Worm (Caenorhabditis elegans) whole organism, L1 larva: ENCODE data around the gene rnst-2.
A peak's percentile ranks its signal among the peaks of the same experiment; 100 is the strongest.

ENCODE experiments used
- C16A3.4 ChIP-seq: fragments of 150-350 bp; optimal IDR thresholded peaks from 2 replicates; lab custom pipeline; 2014; ENCODE audit warnings: missing biosample characterization, missing genetic modification characterization
- F16B12.6 ChIP-seq: fragments of 150-350 bp; optimal IDR thresholded peaks from 2 replicates; lab custom pipeline; 2014; ENCODE audit warnings: missing biosample characterization, missing genetic modification characterization
- aha-1 ChIP-seq: fragments of 150-350 bp; optimal IDR thresholded peaks from 2 replicates; lab custom pipeline; 2014; ENCODE audit warnings: missing biosample characterization, missing genetic modification characterization
- ama-1 ChIP-seq: fragments of 150-350 bp; optimal IDR thresholded peaks from 2 replicates; lab custom pipeline; 2014
- blmp-1 ChIP-seq: fragments of 150-350 bp; optimal IDR thresholded peaks from 2 replicates; lab custom pipeline; 2014; ENCODE audit warnings: missing biosample characterization, missing genetic modification characterization
- ceh-63 ChIP-seq: fragments of 200-800 bp; sonication (Bioruptor generic); optimal IDR thresholded peaks from 2 replicates; lab custom pipeline; 2018; ENCODE audit warnings: mild to moderate bottlenecking, missing genetic modification characterization, missing compliant biosample characterization
- ceh-82 ChIP-seq, 3 experiments: fragments of 150-350 bp in 1 of 3; sonication (generic microtip) in 2 of 3; optimal IDR thresholded peaks; 2 replicates each; lab custom pipeline; 2014 to 2017; ENCODE audit warnings: missing biosample characterization in 3 of 3, missing genetic modification characterization in 3 of 3
- ceh-90 ChIP-seq: sonication (generic microtip); optimal IDR thresholded peaks from 2 replicates; lab custom pipeline; 2016; ENCODE audit warnings: missing genetic modification characterization, missing compliant biosample characterization
- ces-1 ChIP-seq: fragments of 150-350 bp; optimal IDR thresholded peaks from 2 replicates; lab custom pipeline; 2014; ENCODE audit warnings: missing biosample characterization, missing genetic modification reagents, missing genetic modification characterization
- dpl-1 ChIP-seq, 3 experiments: fragments of 150-350 bp in 2 of 3; sonication (generic microtip) in 1 of 3; optimal IDR thresholded peaks; 2 replicates each; lab custom pipeline; 2014 to 2017; ENCODE audit warnings: missing biosample characterization in 3 of 3, missing genetic modification characterization in 3 of 3, missing genetic modification reagents in 3 of 3
- efl-1 ChIP-seq, 4 experiments: fragments of 150-350 bp; optimal IDR thresholded peaks in 3 of 4; peaks in 1 of 4; 1 replicate in 1 of 4; 2 replicates in 3 of 4; lab custom pipeline; 2014; ENCODE audit warnings: missing biosample characterization in 2 of 4, missing genetic modification characterization in 2 of 4, missing genetic modification reagents in 2 of 4
- egl-27 ChIP-seq, 2 experiments: fragments of 150-350 bp in 1 of 2; sonication (generic microtip); optimal IDR thresholded peaks; 3 replicates each; lab custom pipeline; 2017 to 2018; ENCODE audit warnings: missing biosample characterization in 2 of 2, missing genetic modification characterization in 2 of 2, missing genetic modification reagents in 2 of 2
- elt-2 ChIP-seq: sonication (generic microtip); optimal IDR thresholded peaks from 2 replicates; lab custom pipeline; 2016; ENCODE audit warnings: missing genetic modification characterization, mild to moderate bottlenecking, inconsistent platforms, missing compliant biosample characterization, missing genetic modification reagents
- elt-3 ChIP-seq, 6 experiments: fragments of 150-350 bp in 1 of 6; sonication (generic microtip); optimal IDR thresholded peaks; 2 replicates each; lab custom pipeline; 2017 to 2018; ENCODE audit warnings: missing biosample characterization in 6 of 6, missing genetic modification characterization in 6 of 6, inconsistent platforms in 1 of 6
- fos-1 ChIP-seq: fragments of 150-350 bp; optimal IDR thresholded peaks from 2 replicates; lab custom pipeline; 2014; ENCODE audit warnings: missing biosample characterization, missing genetic modification characterization
- hlh-17 ChIP-seq: fragments of 200-800 bp; sonication (Bioruptor generic); optimal IDR thresholded peaks from 2 replicates; lab custom pipeline; 2018; ENCODE audit warnings: missing genetic modification characterization, mild to moderate bottlenecking, missing compliant biosample characterization, moderate library complexity, borderline replicate concordance
- hlh-4 ChIP-seq: sonication (generic microtip); optimal IDR thresholded peaks from 2 replicates; lab custom pipeline; 2016; ENCODE audit warnings: mild to moderate bottlenecking, missing genetic modification characterization, missing compliant biosample characterization
- jun-1 ChIP-seq: fragments of 150-350 bp; optimal IDR thresholded peaks from 2 replicates; lab custom pipeline; 2014; ENCODE audit warnings: missing biosample characterization, missing genetic modification reagents, missing genetic modification characterization
- lin-15B ChIP-seq: fragments of 150-350 bp; sonication (generic microtip); optimal IDR thresholded peaks from 3 replicates; lab custom pipeline; 2014; ENCODE audit warnings: missing biosample characterization, missing genetic modification characterization
- lin-35 ChIP-seq, 2 experiments: fragments of 150-350 bp; optimal IDR thresholded peaks; 2 replicates each; lab custom pipeline; 2014; ENCODE audit warnings: missing biosample characterization in 2 of 2, missing genetic modification characterization in 2 of 2, missing genetic modification reagents in 2 of 2
- lin-39 ChIP-seq: fragments of 150-350 bp; optimal IDR thresholded peaks from 2 replicates; lab custom pipeline; 2014; ENCODE audit warnings: missing biosample characterization, missing genetic modification reagents, missing genetic modification characterization
- lir-3 ChIP-seq: sonication (generic microtip); optimal IDR thresholded peaks from 2 replicates; lab custom pipeline; 2016; ENCODE audit warnings: mild to moderate bottlenecking, missing genetic modification characterization, moderate library complexity, missing compliant biosample characterization; ENCODE audit not compliant: poor library complexity
- lsy-2 ChIP-seq, 2 experiments: fragments of 150-350 bp; optimal IDR thresholded peaks; 2 replicates each; lab custom pipeline; 2014; ENCODE audit warnings: missing biosample characterization in 2 of 2, missing genetic modification characterization in 2 of 2
- mab-9 ChIP-seq: fragments of 200-800 bp; sonication (Bioruptor generic); IDR thresholded peaks from 2 replicates; pipeline ENCODE4 v1.3.6; 2022; ENCODE audit warnings: missing genetic modification reagents, missing genetic modification characterization, missing compliant biosample characterization
- nhr-12 ChIP-seq: sonication (generic microtip); optimal IDR thresholded peaks from 2 replicates; lab custom pipeline; 2017; ENCODE audit warnings: missing biosample characterization, missing genetic modification characterization
- nhr-20 ChIP-seq: sonication (generic microtip); optimal IDR thresholded peaks from 2 replicates; lab custom pipeline; 2016; ENCODE audit warnings: mild to moderate bottlenecking, missing genetic modification characterization, missing compliant biosample characterization
- nhr-237 ChIP-seq: fragments of 150-350 bp; optimal IDR thresholded peaks from 2 replicates; lab custom pipeline; 2014; ENCODE audit warnings: missing biosample characterization, missing genetic modification characterization
- nhr-71 ChIP-seq: sonication (generic microtip); optimal IDR thresholded peaks from 2 replicates; lab custom pipeline; 2016; ENCODE audit warnings: mild to moderate bottlenecking, missing genetic modification characterization, moderate library complexity, missing compliant biosample characterization
- nhr-76 ChIP-seq: sonication (generic microtip); optimal IDR thresholded peaks from 2 replicates; lab custom pipeline; 2017; ENCODE audit warnings: missing biosample characterization, missing genetic modification characterization
- nhr-90 ChIP-seq: sonication (generic microtip); optimal IDR thresholded peaks from 2 replicates; lab custom pipeline; 2016; ENCODE audit warnings: mild to moderate bottlenecking, missing genetic modification characterization, missing compliant biosample characterization; ENCODE audit not compliant: poor library complexity
- pax-3 ChIP-seq: fragments of 200-800 bp; sonication (Bioruptor generic); optimal IDR thresholded peaks from 2 replicates; lab custom pipeline; 2018; ENCODE audit warnings: mild to moderate bottlenecking, missing genetic modification characterization, moderate library complexity, missing compliant biosample characterization
- pqm-1 ChIP-seq: sonication (generic microtip); optimal IDR thresholded peaks from 3 replicates; lab custom pipeline; 2017; ENCODE audit warnings: missing biosample characterization, missing genetic modification characterization
- rnt-1 ChIP-seq: sonication (generic microtip); optimal IDR thresholded peaks from 2 replicates; lab custom pipeline; 2016; ENCODE audit warnings: mild to moderate bottlenecking, missing genetic modification characterization, moderate library complexity, missing compliant biosample characterization
- skn-1 ChIP-seq: fragments of 150-350 bp; optimal IDR thresholded peaks from 2 replicates; lab custom pipeline; 2014; ENCODE audit warnings: missing biosample characterization, missing genetic modification characterization
- sox-4 ChIP-seq: sonication (generic microtip); optimal IDR thresholded peaks from 2 replicates; lab custom pipeline; 2016; ENCODE audit warnings: missing genetic modification characterization, missing compliant biosample characterization
- tbx-2 ChIP-seq: sonication (generic microtip); optimal IDR thresholded peaks from 2 replicates; lab custom pipeline; 2016; ENCODE audit warnings: missing genetic modification characterization, missing compliant biosample characterization
- tlp-1 ChIP-seq: fragments of 150-350 bp; optimal IDR thresholded peaks from 2 replicates; lab custom pipeline; 2014; ENCODE audit warnings: missing biosample characterization, missing genetic modification characterization
- unc-62 ChIP-seq: fragments of 150-350 bp; optimal IDR thresholded peaks from 2 replicates; lab custom pipeline; 2014; ENCODE audit warnings: missing biosample characterization, missing genetic modification reagents, missing genetic modification characterization
- unc-86 ChIP-seq: sonication (generic microtip); optimal IDR thresholded peaks from 2 replicates; lab custom pipeline; 2016; ENCODE audit warnings: missing genetic modification characterization, missing compliant biosample characterization
- xbp-1 ChIP-seq: sonication (generic microtip); optimal IDR thresholded peaks from 2 replicates; lab custom pipeline; 2016; ENCODE audit warnings: missing genetic modification characterization, missing compliant biosample characterization
- zag-1 ChIP-seq: fragments of 150-350 bp; optimal IDR thresholded peaks from 2 replicates; lab custom pipeline; 2014; ENCODE audit warnings: missing biosample characterization, missing genetic modification characterization
- zip-4 ChIP-seq: fragments of 200-800 bp; sonication (Bioruptor generic); optimal IDR thresholded peaks from 2 replicates; lab custom pipeline; 2018; ENCODE audit warnings: mild to moderate bottlenecking, missing genetic modification characterization, moderate library complexity, missing compliant biosample characterization
- ztf-11 ChIP-seq, 2 experiments: sonication (generic microtip); optimal IDR thresholded peaks; 2 replicates each; lab custom pipeline; 2016 to 2017; ENCODE audit warnings: missing genetic modification characterization in 2 of 2, missing biosample characterization in 1 of 2, missing compliant biosample characterization in 1 of 2
- ztf-4 ChIP-seq: fragments of 150-350 bp; optimal IDR thresholded peaks from 2 replicates; lab custom pipeline; 2014; ENCODE audit warnings: missing biosample characterization, missing genetic modification characterization

The rnst-2 gene

DNA sequence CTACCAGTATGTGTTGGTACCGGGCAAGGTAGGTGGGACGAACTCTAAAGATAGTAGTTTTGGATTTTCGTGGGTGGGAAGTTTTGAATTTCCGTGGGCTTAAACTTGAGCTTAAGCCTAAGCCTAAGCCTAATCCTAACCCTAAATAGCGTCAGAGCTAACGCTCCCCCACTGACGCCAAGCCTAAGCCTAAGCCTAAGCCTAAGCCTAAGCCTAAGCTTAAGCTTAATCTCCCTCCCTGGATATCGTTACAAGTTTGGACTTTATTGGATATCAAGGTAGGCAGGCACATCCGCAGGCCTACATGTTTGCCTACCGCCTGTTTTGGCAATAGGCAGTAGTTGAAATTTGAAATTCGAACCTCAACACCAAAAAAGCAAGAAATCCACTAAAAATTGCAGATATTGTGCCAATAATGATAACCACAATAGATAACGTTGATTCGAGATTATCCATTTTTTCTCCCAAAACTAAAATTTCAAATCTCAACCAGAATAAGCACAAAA lies 8.8 kb upstream of the rnst-2 start, which contains the start of gene K10C9.4:
Gene K10C9.4, minus strand, starts transcription at position 456 of the 506 bp plus-strand sequence.
- TF ChIP-seq dpl-1 (GFP tag; optimal IDR thresholded peaks at IDR 0.05; lab: Kevin White, UChicago) (no peak), hlh-4 (tag; lab: Kevin White, UChicago) (no peak), nhr-12 (no peak)

DNA sequence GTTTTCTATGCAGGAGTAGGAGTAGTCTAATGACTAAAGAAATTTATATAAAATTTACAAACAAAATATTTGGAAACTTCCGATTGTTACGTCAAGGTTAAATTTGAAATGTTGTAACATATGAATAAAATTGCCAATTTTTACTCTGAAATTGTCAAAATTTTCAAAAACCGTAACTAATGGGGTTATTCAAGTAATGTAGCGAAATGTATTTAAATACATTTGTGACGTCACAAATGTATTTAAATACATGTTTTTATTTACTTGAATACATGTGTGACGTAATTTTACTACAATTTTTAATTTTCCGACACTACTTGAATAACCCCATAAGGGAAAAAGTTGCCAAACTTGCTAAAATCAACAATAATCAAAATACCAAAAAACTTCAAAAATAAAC lies 8.0 kb upstream of the rnst-2 start:
- no peak for TF ChIP-seq lin-35 (GFP tag; optimal IDR thresholded peaks at IDR 0.05; lab: Kevin White, UChicago)
- TF ChIP-seq xbp-1 (tag; lab: Kevin White, UChicago), result no peak
- TF ChIP-seq ztf-11 (tag; optimal IDR thresholded peaks at IDR 0.05; lab: Kevin White, UChicago), result no peak
- no peak for TF ChIP-seq jun-1
- no peak for TF ChIP-seq lin-15B
- no peak for TF ChIP-seq zag-1 (tag; lab: Kevin White, UChicago)
- TF ChIP-seq fos-1 (tag; lab: Kevin White, UChicago), result no peak
- TF ChIP-seq aha-1 (tag; lab: Kevin White, UChicago), result no peak
- TF ChIP-seq unc-86, result no peak
- TF ChIP-seq tlp-1 (tag; lab: Kevin White, UChicago), result no peak
- no peak for TF ChIP-seq pax-3 (tag; lab: Kevin White, UChicago)
- no peak for TF ChIP-seq ztf-4
- TF ChIP-seq ceh-63, result no peak
- TF ChIP-seq dpl-1 (GFP tag; optimal IDR thresholded peaks at IDR 0.05; lab: Kevin White, UChicago), result no peak
- no peak for TF ChIP-seq unc-62 (GFP tag; lab: Kevin White, UChicago)
- TF ChIP-seq F16B12.6, result no peak
- TF ChIP-seq zip-4 (GFP tag; lab: Kevin White, UChicago), result no peak
- no peak for TF ChIP-seq mab-9 (GFP tag; lab: Robert Waterston, UW)
- no peak for TF ChIP-seq hlh-17 (GFP tag; lab: Kevin White, UChicago)

DNA sequence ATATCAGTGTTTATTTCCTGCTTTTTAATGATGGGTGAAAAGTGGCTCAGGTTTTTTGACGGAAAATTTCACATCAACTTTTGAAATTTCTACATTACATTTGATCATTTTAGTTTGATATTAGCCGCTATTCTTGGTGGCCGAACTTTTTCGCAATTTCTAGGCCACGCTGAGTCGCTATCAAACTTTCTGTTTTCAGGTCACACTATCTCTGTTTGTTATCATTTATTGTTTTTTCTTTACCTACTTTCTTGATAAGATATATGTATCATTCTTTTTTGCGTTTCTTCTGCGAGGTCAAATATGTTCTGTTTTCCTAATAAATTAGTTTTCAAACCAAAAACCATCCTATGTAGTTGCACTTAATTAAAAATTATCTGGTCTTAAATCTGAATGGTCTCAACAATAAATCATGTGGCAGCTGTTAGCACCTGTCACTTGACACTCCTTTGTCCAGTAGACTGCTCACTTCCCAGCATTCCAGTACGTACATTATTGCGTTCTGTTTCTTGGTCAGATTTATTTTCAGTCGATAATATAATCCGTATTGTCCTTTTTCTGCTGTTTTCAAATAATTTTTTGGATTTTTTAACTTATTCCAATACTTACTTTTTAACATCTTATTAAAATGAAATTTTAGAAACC lies 1.1 kb upstream of the rnst-2 start:
- TF ChIP-seq aha-1 (tag; lab: Kevin White, UChicago) (no peak), elt-2 (tag; lab: Kevin White, UChicago) (peak; percentile 90), pqm-1 (peak; percentile 52), ama-1 (lab: Kevin White, UChicago) (no peak), dpl-1 (GFP tag; optimal IDR thresholded peaks at IDR 0.05; lab: Kevin White, UChicago) (peak in 1 of 3 experiments; percentile 30), nhr-90 (tag; lab: Kevin White, UChicago) (peak; percentile 49), blmp-1 (tag; lab: Kevin White, UChicago) (peak; percentile 79), ceh-82 (tag; optimal IDR thresholded peaks at IDR 0.05; lab: Kevin White, UChicago) (no peak), lsy-2 (tag; optimal IDR thresholded peaks at IDR 0.05; lab: Kevin White, UChicago) (peak in 1 of 2 experiments; percentile 33), hlh-17 (GFP tag; lab: Kevin White, UChicago) (no peak), tlp-1 (tag; lab: Kevin White, UChicago) (no peak), C16A3.4 (tag; lab: Kevin White, UChicago) (peak; percentile 32), ceh-90 (tag; lab: Kevin White, UChicago) (peak; percentile 70), lin-35 (GFP tag; optimal IDR thresholded peaks at IDR 0.05; lab: Kevin White, UChicago) (peak in 1 of 2 experiments; percentile 38), tbx-2 (tag; lab: Kevin White, UChicago) (peak; percentile 18), nhr-76 (tag; lab: Kevin White, UChicago) (no peak), lin-39 (tag; lab: Kevin White, UChicago) (peak; percentile 37), pax-3 (tag; lab: Kevin White, UChicago) (no peak), nhr-237 (tag; lab: Kevin White, UChicago) (no peak), nhr-20 (peak; percentile 51), ces-1 (GFP tag; lab: Kevin White, UChicago) (no peak), sox-4 (tag; lab: Kevin White, UChicago) (no peak), rnt-1 (tag; lab: Kevin White, UChicago) (peak; percentile 47), skn-1 (no peak), egl-27 (tag; optimal IDR thresholded peaks at IDR 0.05; lab: Kevin White, UChicago) (no peak), efl-1 (optimal IDR thresholded peaks at IDR 0.05; lab: Kevin White, UChicago) (peak in 1 of 2 experiments; percentile 15), efl-1 (GFP tag; optimal IDR thresholded peaks at IDR 0.05 in 1 of 2; lab: Kevin White, UChicago) (peak in 1 of 2 experiments; percentile 89), lir-3 (tag; lab: Kevin White, UChicago) (peak; percentile 64), nhr-12 (no peak), elt-3 (tag; optimal IDR thresholded peaks at IDR 0.05; lab: Kevin White, UChicago) (peak in 3 of 6 experiments; percentile 37 to 95 (median 53)), nhr-71 (tag; lab: Kevin White, UChicago) (peak; percentile 65)
